Fruit fly (Drosophila melanogaster) whole organism, embryonic: ENCODE results near the gene DIP-kappa.

Experiments used
- Adf1 ChIP-seq: fragments of 200-800 bp; sonication (Bioruptor generic); IDR thresholded peaks from 2 replicates; pipeline ENCODE4 v1.3.6; 2022; ENCODE audit warnings: missing biosample characterization, missing genetic modification characterization
- CG12071 ChIP-seq: fragments of 200-800 bp; sonication (Bioruptor generic); optimal IDR thresholded peaks from 3 replicates; lab custom pipeline; 2018; ENCODE audit warnings: missing biosample characterization, mild to moderate bottlenecking, missing genetic modification characterization
- CG3995 ChIP-seq: fragments of 200-800 bp; sonication (Bioruptor generic); optimal IDR thresholded peaks from 3 replicates; lab custom pipeline; 2016; ENCODE audit warnings: missing biosample characterization, missing genetic modification characterization
- CkIIα-i1 ChIP-seq: fragments of 200-800 bp; sonication (Bioruptor generic); IDR thresholded peaks from 2 replicates; pipeline ENCODE4 v1.3.6; 2022; ENCODE audit warnings: missing biosample characterization, missing genetic modification characterization
- Kr ChIP-seq: fragments of 200-800 bp; sonication (Bioruptor generic); optimal IDR thresholded peaks from 2 replicates; lab custom pipeline; 2017; ENCODE audit warnings: missing biosample characterization, mild to moderate bottlenecking, missing genetic modification characterization
- org-1 ChIP-seq: fragments of 200-800 bp; sonication (Bioruptor generic); optimal IDR thresholded peaks from 2 replicates; lab custom pipeline; 2017; ENCODE audit warnings: missing biosample characterization, missing genetic modification characterization
- slou ChIP-seq: fragments of 200-800 bp; sonication (Bioruptor generic); optimal IDR thresholded peaks from 3 replicates; lab custom pipeline; 2016; ENCODE audit warnings: missing biosample characterization, missing genetic modification characterization
- sr ChIP-seq: fragments of 200-800 bp; sonication (Bioruptor generic); IDR thresholded peaks from 3 replicates; pipeline ENCODE4 v1.3.6; 2022; ENCODE audit warnings: missing biosample characterization, missing genetic modification characterization
- zfh1 ChIP-seq: fragments of 200-800 bp; sonication (Bioruptor generic); IDR thresholded peaks from 3 replicates; pipeline ENCODE4 v1.3.6; 2022; ENCODE audit warnings: missing biosample characterization, missing genetic modification characterization

- TF ChIP-seq zfh1 (GFP tag; lab: Robert Waterston, UW), result no peak
- no peak for TF ChIP-seq Kr (GFP tag; lab: Kevin White, UChicago)
- no peak for TF ChIP-seq CG12071 (GFP tag; lab: Kevin White, UChicago)
- no peak for TF ChIP-seq sr (GFP tag; lab: Robert Waterston, UW)
- no peak for TF ChIP-seq slou (GFP tag; lab: Kevin White, UChicago)
- no peak for TF ChIP-seq Adf1 (GFP tag; lab: Robert Waterston, UW)
- TF ChIP-seq org-1, result no peak
- TF ChIP-seq CkIIα-i1 (GFP tag; lab: Robert Waterston, UW), result no peak
- TF ChIP-seq CG3995 (GFP tag; lab: Kevin White, UChicago), result no peak
Observed at dm6 chr2L:13732287-13732686, 15.2 kb upstream of the DIP-kappa start.
